Worm (Caenorhabditis elegans) whole organism, young adult: Measurements from ENCODE around the gene F21H7.12.

ENCODE experiments used
- C06A6.2 ChIP-seq: fragments of 200-800 bp; sonication (Bioruptor generic); conservative IDR thresholded peaks from 2 replicates; pipeline ENCODE4 v1.3.6; 2022; ENCODE audit warnings: missing genetic modification characterization, missing compliant biosample characterization
- Y67H2A.10 ChIP-seq: fragments of 200-800 bp; sonication (Bioruptor generic); conservative IDR thresholded peaks from 2 replicates; pipeline ENCODE4 v1.3.6; 2022; ENCODE audit warnings: missing genetic modification reagents, missing genetic modification characterization, missing compliant biosample characterization
- Y95B8A.8 ChIP-seq: fragments of 200-800 bp; sonication (Bioruptor generic); IDR thresholded peaks from 2 replicates; pipeline ENCODE4 v1.3.6; 2022; ENCODE audit warnings: missing genetic modification reagents, missing genetic modification characterization, missing compliant biosample characterization
- cebp-2 ChIP-seq: fragments of 200-800 bp; sonication (Bioruptor generic); IDR thresholded peaks from 2 replicates; pipeline ENCODE4 v1.3.6; 2022; ENCODE audit warnings: missing genetic modification characterization, missing compliant biosample characterization
- egl-44 ChIP-seq: fragments of 200-800 bp; sonication (Bioruptor generic); IDR thresholded peaks from 2 replicates; pipeline ENCODE4 v1.3.6; 2022; ENCODE audit warnings: missing genetic modification reagents, missing genetic modification characterization, missing compliant biosample characterization

ce11 chrV:16194639-16195038 lies 35.3 kb upstream of the F21H7.12 start, which contains the start of gene rabr-4:
- TF ChIP-seq cebp-2 (GFP tag; lab: Robert Waterston, UW), result no peak
- TF ChIP-seq Y95B8A.8, result no peak
- TF ChIP-seq egl-44 (GFP tag; lab: Robert Waterston, UW), result no peak
- TF ChIP-seq Y67H2A.10 (GFP tag; lab: Robert Waterston, UW), result no peak
- no peak for TF ChIP-seq C06A6.2 (GFP tag; lab: Robert Waterston, UW)
